Fruit fly (Drosophila melanogaster): ENCODE measurements around the gene CG7024.

Gene CG7024

DNA sequence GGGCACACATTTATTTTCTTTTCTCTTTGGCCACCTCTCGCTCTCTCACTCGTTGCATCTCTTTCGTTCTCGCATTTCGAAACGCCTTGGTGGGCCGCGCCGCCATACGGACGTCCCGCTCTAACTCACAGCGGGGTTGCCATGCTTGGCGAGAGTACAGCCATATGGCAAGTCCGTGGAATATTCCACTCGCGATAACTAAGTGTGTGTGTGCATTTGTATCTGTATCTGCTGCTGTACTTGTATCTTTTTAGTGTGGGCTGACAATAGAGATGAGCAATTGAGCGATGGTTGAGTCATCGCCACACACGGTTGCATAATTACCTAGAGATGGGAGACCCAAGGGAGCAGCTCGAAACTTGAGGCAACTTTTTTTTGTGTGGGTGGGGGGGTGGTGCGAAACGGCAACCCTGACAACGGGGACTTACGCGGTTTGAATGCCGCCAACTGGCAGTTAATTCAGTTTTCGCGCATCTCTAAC is 20.6 kb upstream of the CG7024 start (continued):
- TF ChIP-seq CG8281 (tag; optimal IDR thresholded peaks at IDR 0.05) (peak; percentile 51), CG7963 (GFP tag; IDR thresholded peaks at IDR 0.05; ENCODE audit: partially characterized antibody) (peak; percentile 74; the same call in 2 of the 3 replicates), hth (optimal IDR thresholded peaks at IDR 0.05) (no peak), chif (GFP tag; optimal IDR thresholded peaks at IDR 0.05) (peak; percentile 67 to 82), CG6683 (GFP tag; optimal IDR thresholded peaks at IDR 0.05) (peak; percentile 74), CG4424 (GFP tag; optimal IDR thresholded peaks at IDR 0.05) (peak; percentile 64), CG18011 (GFP tag; optimal IDR thresholded peaks at IDR 0.05) (peak; percentile 71), D (optimal IDR thresholded peaks at IDR 0.05) (peak; percentile 52), D (GFP tag; optimal IDR thresholded peaks at IDR 0.05) (peak; percentile 60), ro (GFP tag; IDR thresholded peaks at IDR 0.05) (peak; percentile 37; the same call in 1 of the 2 replicates), seq (GFP tag; IDR thresholded peaks at IDR 0.05) (peak; percentile 85), CG9876 (GFP tag; optimal IDR thresholded peaks at IDR 0.05) (peak; percentile 84), nom (GFP tag; optimal IDR thresholded peaks at IDR 0.05) (peak; percentile 57), chn (GFP tag; optimal IDR thresholded peaks at IDR 0.05) (peak; percentile 85), scrt (GFP tag; optimal IDR thresholded peaks at IDR 0.05) (peak; percentile 64), cas (GFP tag; IDR thresholded peaks at IDR 0.05) (peak; percentile 85), CG10147 (GFP tag; optimal IDR thresholded peaks at IDR 0.05) (peak; percentile 65)

DNA sequence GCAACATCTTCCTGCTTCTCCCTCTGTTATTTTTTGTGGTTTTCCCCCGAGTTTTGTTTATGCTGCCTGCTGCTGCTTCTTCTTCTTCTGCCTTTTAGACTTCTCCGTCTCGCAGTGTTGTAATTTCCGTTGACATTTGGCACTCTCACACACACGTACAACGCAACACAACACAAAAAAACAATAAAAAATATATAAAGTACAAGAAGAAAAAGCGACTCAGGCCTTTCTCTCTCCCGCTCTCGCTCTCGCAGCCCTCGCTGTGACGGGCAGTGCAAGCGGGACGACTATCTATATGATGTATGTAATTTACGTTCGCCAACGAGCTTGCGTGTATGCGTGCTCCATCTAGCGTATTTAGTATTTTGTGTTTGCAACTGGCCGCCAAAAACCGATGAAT is 19.0 kb upstream of the CG7024 start:
- TF ChIP-seq toy (GFP tag; IDR thresholded peaks at IDR 0.05), result no peak
- TF ChIP-seq Scr (GFP tag; IDR thresholded peaks at IDR 0.05; ENCODE audit: partially characterized antibody), result no peak
- no peak for TF ChIP-seq Xrp1 (GFP tag; IDR thresholded peaks at IDR 0.05)
- TF ChIP-seq CG6791 (GFP tag; IDR thresholded peaks at IDR 0.05; ENCODE audit: partially characterized antibody), result 0 out of 3 replicates have a peak, but pooled peaks have one; percentile 24
- no peak for TF ChIP-seq NC2α (GFP tag; optimal IDR thresholded peaks at IDR 0.05)
- 0 out of 3 replicates have a peak, but pooled peaks have one; percentile 19 for TF ChIP-seq Aef1 (GFP tag; IDR thresholded peaks at IDR 0.05)
- TF ChIP-seq otp (GFP tag; IDR thresholded peaks at IDR 0.05), result no peak
- TF ChIP-seq CG1647 (GFP tag; optimal IDR thresholded peaks at IDR 0.05), result no peak
- peak; percentile 36 for TF ChIP-seq HmgZ (tag; optimal IDR thresholded peaks at IDR 0.05)
- TF ChIP-seq Lhr (GFP tag; optimal IDR thresholded peaks at IDR 0.05), result no peak
- no peak for TF ChIP-seq ranshi (GFP tag; IDR thresholded peaks at IDR 0.05)
- TF ChIP-seq CG30403 (GFP tag; optimal IDR thresholded peaks at IDR 0.05), result no peak
- TF ChIP-seq cad (GFP tag; optimal IDR thresholded peaks at IDR 0.05), result peak; percentile 44
- no peak for TF ChIP-seq Blimp-1 (GFP tag; optimal IDR thresholded peaks at IDR 0.05)
- TF ChIP-seq Med (GFP tag), result peak; percentile 52
- no peak for TF ChIP-seq wek (GFP tag; optimal IDR thresholded peaks at IDR 0.05)
- peak; percentile 1 for TF ChIP-seq scrt (GFP tag; optimal IDR thresholded peaks at IDR 0.05)
- TF ChIP-seq klu (GFP tag; IDR thresholded peaks at IDR 0.05), result no peak
- no peak for TF ChIP-seq gt (GFP tag; IDR thresholded peaks at IDR 0.05)
- TF ChIP-seq zf30C (GFP tag; optimal IDR thresholded peaks at IDR 0.05), result no peak
- TF ChIP-seq CG4707 (GFP tag; optimal IDR thresholded peaks at IDR 0.05), result no peak
- no peak for TF ChIP-seq HmgD (GFP tag; optimal IDR thresholded peaks at IDR 0.05)
- TF ChIP-seq sug (tag; optimal IDR thresholded peaks at IDR 0.05), result peak; percentile 23
- TF ChIP-seq CG3726 (GFP tag; IDR thresholded peaks at IDR 0.05), result no peak
- no peak for TF ChIP-seq pho (GFP tag; optimal IDR thresholded peaks at IDR 0.05)
- TF ChIP-seq NfI (GFP tag; optimal IDR thresholded peaks at IDR 0.05), result peak; percentile 4
- no peak for TF ChIP-seq org-1 (GFP tag; optimal IDR thresholded peaks at IDR 0.05)
- TF ChIP-seq CG15073 (GFP tag; optimal IDR thresholded peaks at IDR 0.05), result no peak
- no peak for TF ChIP-seq Sox102F (GFP tag; optimal IDR thresholded peaks at IDR 0.05)
- TF ChIP-seq CG10543 (GFP tag; optimal IDR thresholded peaks at IDR 0.05), result peak; percentile 56
- no peak for TF ChIP-seq CG9727 (GFP tag; optimal IDR thresholded peaks at IDR 0.05)
- peak; percentile 25 for TF ChIP-seq sqz (GFP tag; optimal IDR thresholded peaks at IDR 0.05)
- TF ChIP-seq CG31365 (tag; optimal IDR thresholded peaks at IDR 0.05), result no peak
- no peak for TF ChIP-seq CG17829 (tag; optimal IDR thresholded peaks at IDR 0.05)
- no peak for TF ChIP-seq Dll (GFP tag; IDR thresholded peaks at IDR 0.05; ENCODE audit: partially characterized antibody)

Measured in whole organism, embryonic.